Fruit fly (Drosophila melanogaster): ENCODE results near the gene CG4558.

CG4558 gene

dm6 chrX:6868629-6869579, 19.3 kb downstream of the CG4558 start:
- TF ChIP-seq Smox (GFP tag; optimal IDR thresholded peaks at IDR 0.05) (no peak), Eip78C (GFP tag) (peak; percentile 67), Sox102F (GFP tag; optimal IDR thresholded peaks at IDR 0.05) (peak; percentile 6)

dm6 chrX:6869770-6870404, 20.3 kb downstream of the CG4558 start:
- no peak for TF ChIP-seq CG10631 (GFP tag; optimal IDR thresholded peaks at IDR 0.05)

dm6 chrX:6871746-6872145, 22.2 kb downstream of the CG4558 start:
- TF ChIP-seq CG6163 (GFP tag; IDR thresholded peaks at IDR 0.05) (0 out of 3 replicates have a peak, but pooled peaks have one; percentile 33), Sox14 (GFP tag; optimal IDR thresholded peaks at IDR 0.05) (no peak), CG6808 (GFP tag; optimal IDR thresholded peaks at IDR 0.05) (no peak), CG32006 (GFP tag; optimal IDR thresholded peaks at IDR 0.05) (no peak), eg (GFP tag; IDR thresholded peaks at IDR 0.05) (0 out of 3 replicates have a peak, but pooled peaks have one; percentile 37), Met (GFP tag; optimal IDR thresholded peaks at IDR 0.05) (no peak), achi (GFP tag; optimal IDR thresholded peaks at IDR 0.05) (no peak), cyc (GFP tag; optimal IDR thresholded peaks at IDR 0.05) (no peak), Hr38 (GFP tag; optimal IDR thresholded peaks at IDR 0.05) (no peak), acj6 (GFP tag; optimal IDR thresholded peaks at IDR 0.05) (no peak), svp (GFP tag) (no peak), CG34406 (GFP tag; optimal IDR thresholded peaks at IDR 0.05) (no peak), Hr39 (GFP tag; optimal IDR thresholded peaks at IDR 0.05) (no peak), Sox102F (GFP tag; optimal IDR thresholded peaks at IDR 0.05) (no peak), CG9139 (GFP tag; optimal IDR thresholded peaks at IDR 0.05) (no peak)

- TF ChIP-seq Eip78C (GFP tag) (peak; percentile 60), CG6276 (GFP tag; optimal IDR thresholded peaks at IDR 0.05) (no peak), ss (GFP tag; optimal IDR thresholded peaks at IDR 0.05) (peak in 1 of 2 experiments; percentile 37), CG3032 (tag; optimal IDR thresholded peaks at IDR 0.05) (peak; percentile 11), CG6792 (GFP tag; optimal IDR thresholded peaks at IDR 0.05) (no peak), CG6163 (GFP tag; IDR thresholded peaks at IDR 0.05) (peak; percentile 5; the same call in 1 of the 3 replicates), CG8119 (GFP tag; IDR thresholded peaks at IDR 0.05) (peak; percentile 28; the same call in 1 of the 3 replicates), CG15336 (GFP tag; IDR thresholded peaks at IDR 0.05) (0 out of 2 replicates have a peak, but pooled peaks have one; percentile 8), Hr4 (GFP tag; optimal IDR thresholded peaks at IDR 0.05) (no peak), dsx (GFP tag; optimal IDR thresholded peaks at IDR 0.05; ENCODE audit: poor library complexity, severe bottlenecking) (peak; percentile 1)
These were observed 25.4 kb downstream of the CG4558 start for dm6 chrX:6874918-6875454.

dm6 chrX:6875773-6876172, 26.2 kb downstream of the CG4558 start:
- TF ChIP-seq CG11294 (GFP tag; IDR thresholded peaks at IDR 0.05) (no peak), Eip78C (GFP tag) (peak; percentile 11), vri (GFP tag; optimal IDR thresholded peaks at IDR 0.05) (no peak), OdsH (GFP tag; optimal IDR thresholded peaks at IDR 0.05) (no peak), Hr4 (GFP tag; optimal IDR thresholded peaks at IDR 0.05) (no peak), Gug (GFP tag; IDR thresholded peaks at IDR 0.05) (no peak), CG6854 (GFP tag; optimal IDR thresholded peaks at IDR 0.05) (no peak), lz (GFP tag; optimal IDR thresholded peaks at IDR 0.05) (no peak), svp (GFP tag) (peak; percentile 77), Blimp-1 (GFP tag; optimal IDR thresholded peaks at IDR 0.05) (no peak), CG4318 (GFP tag; optimal IDR thresholded peaks at IDR 0.05) (no peak), dsx (GFP tag; optimal IDR thresholded peaks at IDR 0.05; ENCODE audit: poor library complexity, severe bottlenecking) (no peak), CG15336 (GFP tag; IDR thresholded peaks at IDR 0.05) (0 out of 2 replicates have a peak, but pooled peaks have one; percentile 28), CG3919 (GFP tag; optimal IDR thresholded peaks at IDR 0.05) (no peak), Sox14 (GFP tag; optimal IDR thresholded peaks at IDR 0.05) (peak; percentile 47), esn (GFP tag; optimal IDR thresholded peaks at IDR 0.05) (peak; percentile 29), Met (GFP tag; optimal IDR thresholded peaks at IDR 0.05) (no peak), CG1621 (tag; optimal IDR thresholded peaks at IDR 0.05) (no peak), CG11902 (GFP tag; optimal IDR thresholded peaks at IDR 0.05) (no peak)

All from whole organism, prepupa.